Worm (Caenorhabditis elegans) whole organism, L4 larva: ENCODE measurements around the gene ZK688.1.

Experiments used
- F37D6.2 ChIP-seq: sonication (generic microtip); optimal IDR thresholded peaks from 2 replicates; lab custom pipeline; 2016; ENCODE audit warnings: mild to moderate bottlenecking, missing genetic modification characterization, missing compliant biosample characterization
- Y75B8A.6 ChIP-seq: fragments of 200-800 bp; sonication (Bioruptor generic); IDR thresholded peaks from 2 replicates; pipeline ENCODE4 v1.3.6; 2022; ENCODE audit warnings: missing genetic modification reagents, missing genetic modification characterization, missing compliant biosample characterization
- ama-1 ChIP-seq: fragments of 150-350 bp; optimal IDR thresholded peaks from 2 replicates; lab custom pipeline; 2014; ENCODE audit warnings: inconsistent platforms, mixed read lengths
- fkh-10 ChIP-seq: fragments of 150-350 bp; optimal IDR thresholded peaks from 2 replicates; lab custom pipeline; 2014; ENCODE audit warnings: missing biosample characterization, missing genetic modification reagents, missing genetic modification characterization
- gei-8 ChIP-seq: fragments of 200-800 bp; sonication (Bioruptor generic); optimal IDR thresholded peaks from 2 replicates; lab custom pipeline; 2018; ENCODE audit warnings: mild to moderate bottlenecking, missing genetic modification characterization, missing compliant biosample characterization
- lsy-2 ChIP-seq, 2 experiments: fragments of 150-350 bp in 1 of 2; sonication (generic microtip) in 1 of 2; optimal IDR thresholded peaks; 2 replicates each; lab custom pipeline; 2014 to 2017; ENCODE audit warnings: missing biosample characterization in 2 of 2, missing genetic modification characterization in 2 of 2
- mep-1 ChIP-seq: fragments of 150-350 bp; sonication (generic microtip); optimal IDR thresholded peaks from 3 replicates; lab custom pipeline; 2014; ENCODE audit warnings: missing biosample characterization, missing genetic modification characterization
- nhr-102 ChIP-seq: sonication (generic microtip); optimal IDR thresholded peaks from 2 replicates; lab custom pipeline; 2016; ENCODE audit warnings: mild to moderate bottlenecking, missing genetic modification characterization, moderate library complexity, missing compliant biosample characterization
- nhr-11 ChIP-seq: fragments of 150-350 bp; optimal IDR thresholded peaks from 2 replicates; lab custom pipeline; 2014; ENCODE audit warnings: missing biosample characterization, missing genetic modification characterization
- pqm-1 ChIP-seq: sonication (generic microtip); optimal IDR thresholded peaks from 2 replicates; lab custom pipeline; 2017; ENCODE audit warnings: missing biosample characterization, missing genetic modification characterization
- unc-39 ChIP-seq: sonication (generic microtip); optimal IDR thresholded peaks from 2 replicates; lab custom pipeline; 2017; ENCODE audit warnings: missing biosample characterization, missing genetic modification characterization
- ztf-11 ChIP-seq: fragments of 150-350 bp; optimal IDR thresholded peaks from 2 replicates; lab custom pipeline; 2014; ENCODE audit warnings: missing biosample characterization, missing genetic modification characterization

ce11 chrIII:7872776-7873175, 36.6 kb upstream of the ZK688.1 start:
- no peak for TF ChIP-seq ama-1
- TF ChIP-seq nhr-102 (tag; lab: Kevin White, UChicago): no peak
- TF ChIP-seq gei-8 (GFP tag; lab: Kevin White, UChicago): no peak
- no peak for TF ChIP-seq nhr-11 (tag; lab: Kevin White, UChicago)
- TF ChIP-seq mep-1 (tag; lab: Kevin White, UChicago): no peak
- TF ChIP-seq lsy-2 (tag; optimal IDR thresholded peaks at IDR 0.05; lab: Kevin White, UChicago): no peak
- no peak for TF ChIP-seq F37D6.2
- TF ChIP-seq Y75B8A.6: no peak
- TF ChIP-seq pqm-1 (tag; lab: Kevin White, UChicago): no peak
- TF ChIP-seq ztf-11 (tag; lab: Kevin White, UChicago): no peak
- TF ChIP-seq unc-39 (tag; lab: Kevin White, UChicago): no peak
- TF ChIP-seq fkh-10: no peak
